Fruit fly (Drosophila melanogaster) S2 (cell line): Measurements from ENCODE around the gene Vps13D.

Experiments used
- CG8478 ChIP-seq: fragments of >200 bp; optimal IDR thresholded peaks from 2 replicates; lab custom pipeline; 2018
- CTCF ChIP-seq, 2 experiments: fragments of >200 bp; optimal IDR thresholded peaks; 2 replicates each; lab custom pipeline; 2018

DNA sequence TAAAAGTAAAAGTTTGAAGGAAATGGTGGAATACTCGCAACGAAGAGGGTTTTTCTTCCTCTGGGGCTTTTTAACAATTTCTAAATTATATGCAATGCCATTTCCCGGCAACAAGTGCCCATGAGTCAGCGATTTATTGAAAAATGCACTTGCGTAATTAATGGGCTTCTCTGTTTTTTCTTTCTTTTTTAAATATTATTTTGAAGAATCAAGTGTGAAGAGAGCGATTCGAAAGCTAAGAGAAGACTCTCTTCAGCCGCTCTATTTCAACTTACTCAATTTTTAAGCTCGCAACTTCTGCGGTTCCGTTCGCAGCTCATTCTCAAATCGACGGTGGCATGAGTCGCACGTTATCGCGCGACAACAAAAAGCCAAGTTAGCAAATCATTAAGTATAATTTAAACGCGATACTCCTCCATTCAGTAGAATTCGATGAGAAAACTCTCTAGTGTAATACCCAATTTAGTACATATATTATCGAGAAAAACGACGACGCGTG lies 35.1 kb downstream of the Vps13D start, which contains the start of gene CG42709:
- TF ChIP-seq CG8478 (lab: Kevin White, UChicago), result no peak
- TF ChIP-seq CTCF (optimal IDR thresholded peaks at IDR 0.05; lab: Kevin White, UChicago), result no peak
